Fruit fly (Drosophila melanogaster) whole organism, embryonic: ENCODE results near the gene CG18649.

Experiments used
- Ada2b ChIP-seq: fragments of 200-800 bp; sonication (Bioruptor generic); IDR thresholded peaks from 2 replicates; pipeline ENCODE4 v1.3.6; 2022; ENCODE audit warnings: missing biosample characterization, missing genetic modification characterization
- CG12155 ChIP-seq: fragments of 200-800 bp; sonication (Bioruptor generic); optimal IDR thresholded peaks from 3 replicates; lab custom pipeline; 2016; ENCODE audit warnings: missing biosample characterization, missing genetic modification characterization
- CG12942 ChIP-seq: fragments of 200-800 bp; sonication (Bioruptor generic); optimal IDR thresholded peaks from 3 replicates; lab custom pipeline; 2016; ENCODE audit warnings: missing biosample characterization, missing genetic modification characterization
- CG13287 ChIP-seq: fragments of 200-800 bp; sonication (Bioruptor generic); IDR thresholded peaks from 2 replicates; pipeline ENCODE4 v1.3.6; 2022; ENCODE audit warnings: missing biosample characterization, missing genetic modification characterization; ENCODE audit not compliant: partially characterized antibody
- CG2199 ChIP-seq: fragments of 200-800 bp; sonication (Bioruptor generic); IDR thresholded peaks from 3 replicates; pipeline ENCODE4 v1.3.6; 2022; ENCODE audit warnings: missing biosample characterization, missing genetic modification characterization
- CG32532 ChIP-seq: fragments of 200-800 bp; sonication (Bioruptor generic); IDR thresholded peaks from 2 replicates; pipeline ENCODE4 v1.3.6; 2022; ENCODE audit warnings: missing biosample characterization, missing genetic modification characterization
- CG33557 ChIP-seq: fragments of 200-800 bp; sonication (Bioruptor generic); optimal IDR thresholded peaks from 2 replicates; lab custom pipeline; 2019; ENCODE audit warnings: missing biosample characterization, mild to moderate bottlenecking, missing genetic modification characterization, moderate library complexity
- CG34376 ChIP-seq: fragments of 200-800 bp; sonication (Bioruptor generic); optimal IDR thresholded peaks from 2 replicates; lab custom pipeline; 2018; ENCODE audit warnings: missing biosample characterization, mild to moderate bottlenecking, missing genetic modification characterization
- CG42726 ChIP-seq: fragments of 200-800 bp; sonication (Bioruptor generic); IDR thresholded peaks from 2 replicates; pipeline ENCODE4 v1.3.6; 2022; ENCODE audit warnings: missing biosample characterization, missing genetic modification characterization; ENCODE audit not compliant: partially characterized antibody
- CG6175 ChIP-seq: fragments of 200-800 bp; sonication (Bioruptor generic); IDR thresholded peaks from 3 replicates; pipeline ENCODE4 v1.3.6; 2022; ENCODE audit warnings: missing biosample characterization, missing genetic modification characterization
- CG6791 ChIP-seq: fragments of 200-800 bp; sonication (Bioruptor generic); IDR thresholded peaks from 3 replicates; pipeline ENCODE4 v1.3.6; 2022; ENCODE audit warnings: missing biosample characterization, missing genetic modification characterization; ENCODE audit not compliant: partially characterized antibody
- CG6813 ChIP-seq: fragments of 200-800 bp; sonication (Bioruptor generic); optimal IDR thresholded peaks from 2 replicates; lab custom pipeline; 2017; ENCODE audit warnings: missing biosample characterization, missing genetic modification characterization, mild to moderate bottlenecking, moderate library complexity, missing genetic modification reagents
- CG7271 ChIP-seq: fragments of 200-800 bp; sonication (Bioruptor generic); optimal IDR thresholded peaks from 2 replicates; lab custom pipeline; 2018; ENCODE audit warnings: missing biosample characterization, mild to moderate bottlenecking, missing genetic modification characterization, moderate library complexity
- CG8290 ChIP-seq, 3 experiments: fragments of 200-800 bp; sonication (Bioruptor generic); optimal IDR thresholded peaks; 2 replicates each; lab custom pipeline; 2016 to 2019; ENCODE audit warnings: missing biosample characterization in 3 of 3, missing genetic modification characterization in 3 of 3, mild to moderate bottlenecking in 2 of 3, moderate library complexity in 1 of 3
- Dbx ChIP-seq: fragments of 200-800 bp; sonication (Bioruptor generic); IDR thresholded peaks from 3 replicates; pipeline ENCODE4 v1.3.6; 2022; ENCODE audit warnings: missing biosample characterization, missing genetic modification characterization
- Dfd ChIP-seq, 2 experiments: fragments of >200 bp; optimal IDR thresholded peaks; 2 replicates each; lab custom pipeline; 2017; ENCODE audit warnings: missing biosample characterization in 2 of 2, missing genetic modification characterization in 2 of 2
- Eip74EF ChIP-seq, 2 experiments: fragments of 200-800 bp in 1 of 2; fragments of >200 bp in 1 of 2; sonication (Bioruptor generic) in 1 of 2; optimal IDR thresholded peaks; 2 replicates each; lab custom pipeline; 2017 to 2019; ENCODE audit warnings: missing biosample characterization in 2 of 2, missing genetic modification characterization in 2 of 2, mild to moderate bottlenecking in 1 of 2, moderate library complexity in 1 of 2
- GATAe ChIP-seq: fragments of 200-800 bp; sonication (Bioruptor generic); conservative IDR thresholded peaks from 2 replicates; pipeline ENCODE4 v1.3.6; 2022; ENCODE audit warnings: missing biosample characterization, missing genetic modification characterization
- HLH4C ChIP-seq: fragments of 200-800 bp; sonication (Bioruptor generic); IDR thresholded peaks from 3 replicates; pipeline ENCODE4 v1.3.6; 2022; ENCODE audit warnings: missing biosample characterization, missing genetic modification characterization; ENCODE audit not compliant: partially characterized antibody
- Jarid2 ChIP-seq: fragments of 200-800 bp; sonication (Bioruptor generic); optimal IDR thresholded peaks from 3 replicates; lab custom pipeline; 2017; ENCODE audit warnings: mild to moderate bottlenecking, missing biosample characterization, missing genetic modification reagents, missing genetic modification characterization
- Meics ChIP-seq: fragments of 200-800 bp; sonication (Bioruptor generic); optimal IDR thresholded peaks from 2 replicates; lab custom pipeline; 2017; ENCODE audit warnings: missing biosample characterization, mild to moderate bottlenecking, missing genetic modification characterization
- NC2α ChIP-seq: fragments of 200-800 bp; sonication (Bioruptor generic); optimal IDR thresholded peaks from 2 replicates; lab custom pipeline; 2016; ENCODE audit warnings: missing biosample characterization, missing genetic modification characterization
- NFAT ChIP-seq: fragments of 200-800 bp; sonication (Bioruptor generic); IDR thresholded peaks from 2 replicates; pipeline ENCODE4 v1.3.6; 2022; ENCODE audit warnings: missing biosample characterization, missing genetic modification characterization
- Pdp1 ChIP-seq, 2 experiments: fragments of 200-800 bp; sonication (Bioruptor generic); optimal IDR thresholded peaks; 3 replicates each; lab custom pipeline; 2016; ENCODE audit warnings: missing biosample characterization in 2 of 2, missing genetic modification characterization in 2 of 2, mild to moderate bottlenecking in 1 of 2, moderate library complexity in 1 of 2
- Stat92E ChIP-seq, 3 experiments: fragments of >200 bp in 2 of 3; fragments of 200-800 bp in 1 of 3; sonication (Bioruptor generic) in 1 of 3; optimal IDR thresholded peaks; 2 replicates each; lab custom pipeline; 2017 to 2019; ENCODE audit warnings: missing biosample characterization in 3 of 3, missing genetic modification characterization in 3 of 3, mild to moderate bottlenecking in 1 of 3, moderate library complexity in 1 of 3
- ato ChIP-seq: fragments of 200-800 bp; sonication (Bioruptor generic); IDR thresholded peaks from 2 replicates; pipeline ENCODE4 v1.3.6; 2022; ENCODE audit warnings: missing biosample characterization, missing genetic modification characterization; ENCODE audit not compliant: partially characterized antibody
- bcd ChIP-seq: fragments of 200-800 bp; sonication (Bioruptor generic); optimal IDR thresholded peaks from 2 replicates; lab custom pipeline; 2017; ENCODE audit warnings: missing biosample characterization, mild to moderate bottlenecking, missing genetic modification characterization
- chinmo ChIP-seq: fragments of 200-800 bp; sonication (Bioruptor generic); IDR thresholded peaks from 4 replicates; pipeline ENCODE4 v1.3.6; 2022; ENCODE audit warnings: missing biosample characterization, missing genetic modification characterization; ENCODE audit not compliant: partially characterized antibody
- chm ChIP-seq: fragments of 200-800 bp; sonication (Bioruptor generic); IDR thresholded peaks from 2 replicates; pipeline ENCODE4 v1.3.6; 2022; ENCODE audit warnings: missing biosample characterization, missing genetic modification characterization
- en ChIP-seq: fragments of 200-800 bp; sonication (Bioruptor generic); optimal IDR thresholded peaks from 2 replicates; lab custom pipeline; 2016; ENCODE audit warnings: missing biosample characterization, missing genetic modification characterization
- hbn ChIP-seq: fragments of 200-800 bp; sonication (Bioruptor generic); IDR thresholded peaks from 2 replicates; pipeline ENCODE4 v1.3.6; 2022; ENCODE audit warnings: missing biosample characterization, missing genetic modification characterization; ENCODE audit not compliant: partially characterized antibody
- hkb ChIP-seq, 2 experiments: fragments of 200-800 bp in 1 of 2; fragments of >200 bp in 1 of 2; sonication (Bioruptor generic) in 1 of 2; IDR thresholded peaks in 1 of 2; optimal IDR thresholded peaks in 1 of 2; 2 replicates each; pipeline versions ENCODE4 v1.3.6 to Lab custom; 2017 to 2022; ENCODE audit warnings: missing biosample characterization in 1 of 2, missing genetic modification characterization in 1 of 2
- jigr1 ChIP-seq: fragments of 200-800 bp; sonication (Bioruptor generic); IDR thresholded peaks from 3 replicates; pipeline ENCODE4 v1.3.6; 2022; ENCODE audit warnings: missing biosample characterization, missing genetic modification characterization
- lilli ChIP-seq: fragments of 200-800 bp; sonication (Bioruptor generic); optimal IDR thresholded peaks from 3 replicates; lab custom pipeline; 2016; ENCODE audit warnings: missing biosample characterization, missing genetic modification characterization
- lov ChIP-seq, 2 experiments: fragments of 200-800 bp in 1 of 2; fragments of >200 bp in 1 of 2; sonication (Bioruptor generic) in 1 of 2; IDR thresholded peaks in 1 of 2; optimal IDR thresholded peaks in 1 of 2; 2 replicates in 1 of 2; 3 replicates in 1 of 2; pipeline versions ENCODE4 v1.3.6 to Lab custom; 2017 to 2022; ENCODE audit warnings: missing biosample characterization in 1 of 2, missing genetic modification characterization in 1 of 2
- peb ChIP-seq: fragments of 200-800 bp; sonication (Bioruptor generic); IDR thresholded peaks from 2 replicates; pipeline ENCODE4 v1.3.6; 2022; ENCODE audit warnings: missing biosample characterization, missing genetic modification characterization
- pros ChIP-seq: fragments of 200-800 bp; sonication (Bioruptor generic); optimal IDR thresholded peaks from 3 replicates; lab custom pipeline; 2019; ENCODE audit warnings: missing biosample characterization, mild to moderate bottlenecking, missing genetic modification characterization, moderate library complexity
- sd ChIP-seq: fragments of 200-800 bp; sonication (Bioruptor generic); optimal IDR thresholded peaks from 3 replicates; lab custom pipeline; 2018; ENCODE audit warnings: missing biosample characterization, mild to moderate bottlenecking, missing genetic modification characterization, moderate library complexity
- slbo ChIP-seq: fragments of 200-800 bp; sonication (Bioruptor generic); IDR thresholded peaks from 2 replicates; pipeline ENCODE4 v1.3.6; 2022; ENCODE audit warnings: missing biosample characterization, missing genetic modification characterization
- slou ChIP-seq: fragments of 200-800 bp; sonication (Bioruptor generic); optimal IDR thresholded peaks from 3 replicates; lab custom pipeline; 2016; ENCODE audit warnings: missing biosample characterization, missing genetic modification characterization
- sna ChIP-seq: fragments of 200-800 bp; sonication (Bioruptor generic); IDR thresholded peaks from 2 replicates; pipeline ENCODE4 v1.3.6; 2022; ENCODE audit warnings: missing biosample characterization, missing genetic modification characterization; ENCODE audit not compliant: partially characterized antibody
- so ChIP-seq: fragments of 200-800 bp; sonication (Bioruptor generic); IDR thresholded peaks from 3 replicates; pipeline ENCODE4 v1.3.6; 2022; ENCODE audit warnings: missing biosample characterization, missing genetic modification characterization
- sug ChIP-seq: fragments of 200-800 bp; optimal IDR thresholded peaks from 2 replicates; lab custom pipeline; 2019; ENCODE audit warnings: missing biosample characterization, mild to moderate bottlenecking, missing genetic modification characterization, moderate library complexity
- tap ChIP-seq: fragments of 200-800 bp; optimal IDR thresholded peaks from 3 replicates; lab custom pipeline; 2019; ENCODE audit warnings: missing biosample characterization, mild to moderate bottlenecking, missing genetic modification characterization, moderate library complexity
- tna ChIP-seq: fragments of 200-800 bp; sonication (Bioruptor generic); IDR thresholded peaks from 2 replicates; pipeline ENCODE4 v1.3.6; 2022; ENCODE audit warnings: missing biosample characterization, missing genetic modification characterization; ENCODE audit not compliant: partially characterized antibody
- vvl ChIP-seq: fragments of 200-800 bp; sonication (Bioruptor generic); IDR thresholded peaks from 2 replicates; pipeline ENCODE4 v1.3.6; 2022; ENCODE audit warnings: missing biosample characterization, missing genetic modification characterization
- yki ChIP-seq: fragments of >200 bp; optimal IDR thresholded peaks from 3 replicates; lab custom pipeline; 2018

CG18649 gene

dm6 chr3L:15079278-15079677, 25.3 kb upstream of the CG18649 start:
- TF ChIP-seq lilli (GFP tag; lab: Kevin White, UChicago) (no peak), vvl (GFP tag; lab: Robert Waterston, UW) (peak; percentile 79), NC2α (GFP tag; lab: Kevin White, UChicago) (no peak), CG6175 (GFP tag; lab: Robert Waterston, UW) (peak; percentile 23; the same call in 1 of the 3 replicates), pros (GFP tag; lab: Kevin White, UChicago) (no peak), sd (tag; lab: Kevin White, UChicago) (no peak), slbo (GFP tag; lab: Robert Waterston, UW) (peak; percentile 30; the same call in 1 of the 2 replicates), en (GFP tag; lab: Kevin White, UChicago) (no peak), ato (GFP tag; lab: Robert Waterston, UW) (peak; percentile 67), bcd (GFP tag; lab: Kevin White, UChicago) (peak; percentile 10), CG8290 (GFP tag; optimal IDR thresholded peaks at IDR 0.05; lab: Kevin White, UChicago) (peak; percentile 14), CG8290 (tag; optimal IDR thresholded peaks at IDR 0.05; lab: Kevin White, UChicago) (no peak), jigr1 (GFP tag; lab: Robert Waterston, UW) (no peak), NFAT (GFP tag; lab: Robert Waterston, UW) (peak; percentile 37; the same call in 1 of the 2 replicates), yki (lab: Kevin White, UChicago) (peak; percentile 56), Pdp1 (GFP tag; optimal IDR thresholded peaks at IDR 0.05; lab: Kevin White, UChicago) (peak in 1 of 2 experiments; percentile 44), lov (optimal IDR thresholded peaks at IDR 0.05; lab: Kevin White, UChicago) (no peak), lov (GFP tag; IDR thresholded peaks at IDR 0.05; lab: Robert Waterston, UW) (no peak), CG34376 (peak; percentile 2), chinmo (GFP tag; lab: Robert Waterston, UW) (peak; percentile 86; the same call in 1 of the 4 replicates), Jarid2 (peak; percentile 93), Stat92E (GFP tag; optimal IDR thresholded peaks at IDR 0.05; lab: Kevin White, UChicago) (peak in 1 of 3 experiments; percentile 9), slou (no peak), CG33557 (GFP tag; lab: Kevin White, UChicago) (peak; percentile 20), Dbx (peak; percentile 42; the same call in 1 of the 3 replicates), hkb (optimal IDR thresholded peaks at IDR 0.05; lab: Kevin White, UChicago) (no peak), hkb (GFP tag; IDR thresholded peaks at IDR 0.05; lab: Robert Waterston, UW) (peak; percentile 33; the same call in 1 of the 2 replicates), hbn (0 out of 2 replicates have a peak, but pooled peaks have one; percentile 19), CG2199 (GFP tag; lab: Robert Waterston, UW) (peak; percentile 91), Meics (GFP tag; lab: Kevin White, UChicago) (no peak), Eip74EF (GFP tag; optimal IDR thresholded peaks at IDR 0.05; lab: Kevin White, UChicago) (no peak), sug (tag; lab: Kevin White, UChicago) (peak; percentile 9), CG12155 (GFP tag; lab: Kevin White, UChicago) (no peak), tna (GFP tag; lab: Robert Waterston, UW) (peak; percentile 19; the same call in 1 of the 2 replicates), tap (peak; percentile 13), Dfd (GFP tag; optimal IDR thresholded peaks at IDR 0.05; lab: Kevin White, UChicago) (peak in 1 of 2 experiments; percentile 53), chm (peak; percentile 50; the same call in 1 of the 2 replicates), CG7271 (tag; lab: Kevin White, UChicago) (no peak), CG12942 (GFP tag; lab: Kevin White, UChicago) (no peak), so (no peak; the same call in 2 of the 3 replicates), GATAe (GFP tag; lab: Robert Waterston, UW) (no peak), HLH4C (peak; percentile 24; the same call in 1 of the 3 replicates), CG6791 (GFP tag; lab: Robert Waterston, UW) (peak; percentile 65; the same call in 2 of the 3 replicates), peb (no peak), CG42726 (GFP tag; lab: Robert Waterston, UW) (peak; percentile 40; the same call in 1 of the 2 replicates), CG6813 (GFP tag; lab: Kevin White, UChicago) (peak; percentile 18), Ada2b (GFP tag; lab: Robert Waterston, UW) (0 out of 2 replicates have a peak, but pooled peaks have one; percentile 14), CG13287 (peak; percentile 43; the same call in 1 of the 2 replicates), sna (GFP tag; lab: Robert Waterston, UW) (no peak), CG32532 (GFP tag; lab: Robert Waterston, UW) (peak; percentile 50; the same call in 1 of the 2 replicates)
